Worm (Caenorhabditis elegans): ENCODE data around the gene F17H10.2.

- no peak for TF ChIP-seq irx-1 (tag; optimal IDR thresholded peaks at IDR 0.05)
- TF ChIP-seq mdl-1 (tag; optimal IDR thresholded peaks at IDR 0.05) = no peak
- TF ChIP-seq dsc-1 (tag; optimal IDR thresholded peaks at IDR 0.05) = no peak
Measured at ce11 chrX:13158487-13158886, 44.9 kb downstream of the F17H10.2 start.
